Worm (Caenorhabditis elegans) whole organism, young adult: Measurements from ENCODE around the gene C18G1.8.

Source experiments
- B0261.1 ChIP-seq: sonication (generic microtip); optimal IDR thresholded peaks from 2 replicates; lab custom pipeline; 2016; ENCODE audit warnings: mild to moderate bottlenecking, missing genetic modification characterization, moderate library complexity, missing compliant biosample characterization
- C06A6.2 ChIP-seq: fragments of 200-800 bp; sonication (Bioruptor generic); conservative IDR thresholded peaks from 2 replicates; pipeline ENCODE4 v1.3.6; 2022; ENCODE audit warnings: missing genetic modification characterization, missing compliant biosample characterization
- D2030.7 ChIP-seq: fragments of 200-800 bp; sonication (Bioruptor generic); IDR thresholded peaks from 2 replicates; pipeline ENCODE4 v1.3.6; 2022; ENCODE audit warnings: missing genetic modification reagents, missing genetic modification characterization, missing compliant biosample characterization
- F37B4.10 ChIP-seq: fragments of 200-800 bp; sonication (Bioruptor generic); IDR thresholded peaks from 2 replicates; pipeline ENCODE4 v1.3.6; 2022; ENCODE audit warnings: missing genetic modification characterization, missing compliant biosample characterization
- F39B2.1 ChIP-seq: fragments of 200-800 bp; sonication (Bioruptor generic); IDR thresholded peaks from 2 replicates; pipeline ENCODE4 v1.3.6; 2022; ENCODE audit warnings: missing genetic modification reagents, missing genetic modification characterization, missing compliant biosample characterization
- T07F8.4 ChIP-seq: sonication (generic microtip); optimal IDR thresholded peaks from 2 replicates; lab custom pipeline; 2016; ENCODE audit warnings: mild to moderate bottlenecking, missing genetic modification characterization, moderate library complexity, missing compliant biosample characterization
- Y95B8A.8 ChIP-seq: fragments of 200-800 bp; sonication (Bioruptor generic); IDR thresholded peaks from 2 replicates; pipeline ENCODE4 v1.3.6; 2022; ENCODE audit warnings: missing genetic modification reagents, missing genetic modification characterization, missing compliant biosample characterization
- ZK185.1 ChIP-seq: sonication (generic microtip); optimal IDR thresholded peaks from 2 replicates; lab custom pipeline; 2016; ENCODE audit warnings: mild to moderate bottlenecking, missing genetic modification characterization, missing compliant biosample characterization; ENCODE audit not compliant: poor library complexity, severe bottlenecking
- aptf-3 ChIP-seq: fragments of 200-800 bp; sonication (Bioruptor generic); IDR thresholded peaks from 2 replicates; pipeline ENCODE4 v1.3.6; 2022; ENCODE audit warnings: missing genetic modification characterization, missing compliant biosample characterization
- athp-1 ChIP-seq: sonication (generic microtip); optimal IDR thresholded peaks from 2 replicates; lab custom pipeline; 2017; ENCODE audit warnings: mild to moderate bottlenecking, missing genetic modification characterization, missing compliant biosample characterization
- attf-3 ChIP-seq: fragments of 200-800 bp; sonication (Bioruptor generic); conservative IDR thresholded peaks from 2 replicates; pipeline ENCODE4 v1.3.6; 2022; ENCODE audit warnings: missing genetic modification reagents, missing genetic modification characterization, missing compliant biosample characterization
- attf-6 ChIP-seq: fragments of 200-800 bp; sonication (Bioruptor generic); IDR thresholded peaks from 2 replicates; pipeline ENCODE4 v1.3.6; 2022; ENCODE audit warnings: missing genetic modification reagents, missing genetic modification characterization, missing compliant biosample characterization
- bed-1 ChIP-seq: fragments of 200-800 bp; sonication (Bioruptor generic); IDR thresholded peaks from 2 replicates; pipeline ENCODE4 v1.3.6; 2022; ENCODE audit warnings: missing genetic modification reagents, missing genetic modification characterization, missing compliant biosample characterization
- bed-2 ChIP-seq: fragments of 200-800 bp; sonication (Bioruptor generic); IDR thresholded peaks from 2 replicates; pipeline ENCODE4 v1.3.6; 2022; ENCODE audit warnings: missing genetic modification reagents, missing genetic modification characterization, missing compliant biosample characterization
- cebp-2 ChIP-seq: fragments of 200-800 bp; sonication (Bioruptor generic); IDR thresholded peaks from 2 replicates; pipeline ENCODE4 v1.3.6; 2022; ENCODE audit warnings: missing genetic modification characterization, missing compliant biosample characterization
- ceh-91 ChIP-seq: fragments of 200-800 bp; sonication (Bioruptor generic); IDR thresholded peaks from 2 replicates; pipeline ENCODE4 v1.3.6; 2022; ENCODE audit warnings: missing genetic modification reagents, missing genetic modification characterization, missing compliant biosample characterization
- dox-1 ChIP-seq: fragments of 200-800 bp; sonication (Bioruptor generic); IDR thresholded peaks from 2 replicates; pipeline ENCODE4 v1.3.6; 2022; ENCODE audit warnings: missing genetic modification reagents, missing genetic modification characterization, missing compliant biosample characterization
- dpl-1 ChIP-seq: fragments of 150-350 bp; optimal IDR thresholded peaks from 2 replicates; lab custom pipeline; 2014; ENCODE audit warnings: missing biosample characterization, missing genetic modification reagents, missing genetic modification characterization
- egrh-3 ChIP-seq: fragments of 200-800 bp; sonication (Bioruptor generic); IDR thresholded peaks from 2 replicates; pipeline ENCODE4 v1.3.6; 2022; ENCODE audit warnings: missing genetic modification reagents, missing genetic modification characterization, missing compliant biosample characterization
- ets-4 ChIP-seq: fragments of 200-800 bp; sonication (Bioruptor generic); optimal IDR thresholded peaks from 2 replicates; lab custom pipeline; 2018; ENCODE audit warnings: mild to moderate bottlenecking, missing genetic modification characterization, missing compliant biosample characterization
- him-1 ChIP-seq: sonication (generic microtip); optimal IDR thresholded peaks from 2 replicates; lab custom pipeline; 2016; ENCODE audit warnings: missing genotype, missing genetic modification reagents, missing genetic modification characterization, missing compliant biosample characterization
- hlh-26 ChIP-seq: fragments of 200-800 bp; sonication (Bioruptor generic); conservative IDR thresholded peaks from 2 replicates; pipeline ENCODE4 v1.3.6; 2022; ENCODE audit warnings: missing genetic modification reagents, missing genetic modification characterization, missing compliant biosample characterization
- hmg-1.2 ChIP-seq: fragments of 200-800 bp; sonication (Bioruptor generic); IDR thresholded peaks from 2 replicates; pipeline ENCODE4 v1.3.6; 2022; ENCODE audit warnings: missing genetic modification reagents, missing genetic modification characterization, missing compliant biosample characterization
- hmg-20 ChIP-seq: fragments of 200-800 bp; sonication (Bioruptor generic); IDR thresholded peaks from 2 replicates; pipeline ENCODE4 v1.3.6; 2022; ENCODE audit warnings: missing genetic modification reagents, missing genetic modification characterization, missing compliant biosample characterization
- hsf-1 ChIP-seq: fragments of 200-800 bp; sonication (Bioruptor generic); IDR thresholded peaks from 2 replicates; pipeline ENCODE4 v1.3.6; 2022; ENCODE audit warnings: missing genetic modification reagents, missing genetic modification characterization, missing compliant biosample characterization
- let-607 ChIP-seq, 2 experiments: fragments of 200-800 bp in 1 of 2; sonication (Bioruptor generic) in 1 of 2; sonication (generic microtip) in 1 of 2; optimal IDR thresholded peaks; 2 replicates each; lab custom pipeline; 2016 to 2018; ENCODE audit warnings: mild to moderate bottlenecking in 2 of 2, missing compliant biosample characterization in 2 of 2, missing genetic modification characterization in 2 of 2, moderate library complexity in 2 of 2, missing genotype in 1 of 2
- lin-40 ChIP-seq: sonication (generic microtip); optimal IDR thresholded peaks from 2 replicates; lab custom pipeline; 2016; ENCODE audit warnings: missing genetic modification characterization, mild to moderate bottlenecking, missing compliant biosample characterization, missing genotype, missing genetic modification reagents
- lsy-27 ChIP-seq: sonication (generic microtip); optimal IDR thresholded peaks from 2 replicates; lab custom pipeline; 2017; ENCODE audit warnings: missing genetic modification characterization, mild to moderate bottlenecking, missing compliant biosample characterization, antibody characterized with exemption, missing genotype, borderline replicate concordance; ENCODE audit not compliant: insufficient read depth
- mel-28 ChIP-seq: sonication (generic microtip); optimal IDR thresholded peaks from 2 replicates; lab custom pipeline; 2016; ENCODE audit warnings: borderline replicate concordance, mild to moderate bottlenecking, missing genetic modification characterization, missing compliant biosample characterization
- mes-4 ChIP-seq: sonication (generic microtip); optimal IDR thresholded peaks from 2 replicates; lab custom pipeline; 2016; ENCODE audit warnings: missing genotype, missing genetic modification characterization, missing compliant biosample characterization
- mxl-1 ChIP-seq: sonication (generic microtip); optimal IDR thresholded peaks from 2 replicates; lab custom pipeline; 2016; ENCODE audit warnings: missing genetic modification characterization, missing compliant biosample characterization
- nfya-1 ChIP-seq: sonication (generic microtip); optimal IDR thresholded peaks from 2 replicates; lab custom pipeline; 2017; ENCODE audit warnings: antibody characterized with exemption, missing compliant biosample characterization, missing genetic modification characterization, borderline replicate concordance; ENCODE audit not compliant: insufficient read depth
- nfya-2 ChIP-seq: fragments of 200-800 bp; sonication (Bioruptor generic); IDR thresholded peaks from 2 replicates; pipeline ENCODE4 v1.3.6; 2022; ENCODE audit warnings: missing genetic modification reagents, missing genetic modification characterization, missing compliant biosample characterization
- nfyb-1 ChIP-seq: fragments of 200-800 bp; sonication (Bioruptor generic); IDR thresholded peaks from 2 replicates; pipeline ENCODE4 v1.3.6; 2022; ENCODE audit warnings: missing genetic modification reagents, missing genetic modification characterization, missing compliant biosample characterization
- nhr-27 ChIP-seq: fragments of 200-800 bp; sonication (Bioruptor generic); optimal IDR thresholded peaks from 2 replicates; lab custom pipeline; 2018; ENCODE audit warnings: mild to moderate bottlenecking, missing genetic modification characterization, moderate library complexity, missing compliant biosample characterization
- nhr-80 ChIP-seq: sonication (generic microtip); optimal IDR thresholded peaks from 2 replicates; lab custom pipeline; 2016; ENCODE audit warnings: missing genetic modification characterization, missing compliant biosample characterization
- pbrm-1 ChIP-seq: fragments of 200-800 bp; sonication (Bioruptor generic); IDR thresholded peaks from 2 replicates; pipeline ENCODE4 v1.3.6; 2022; ENCODE audit warnings: missing genetic modification reagents, missing genetic modification characterization, missing compliant biosample characterization
- rec-8 ChIP-seq, 2 experiments: sonication (generic microtip); optimal IDR thresholded peaks; 2 replicates each; lab custom pipeline; 2016; ENCODE audit warnings: mild to moderate bottlenecking in 2 of 2, missing genetic modification characterization in 2 of 2, missing genetic modification reagents in 2 of 2, missing genotype in 2 of 2, missing biosample characterization in 1 of 2, missing compliant biosample characterization in 1 of 2, moderate library complexity in 1 of 2
- sea-2 ChIP-seq: fragments of 200-800 bp; sonication (Bioruptor generic); IDR thresholded peaks from 2 replicates; pipeline ENCODE4 v1.3.6; 2022; ENCODE audit warnings: missing genetic modification characterization, missing compliant biosample characterization
- snpc-3.4 ChIP-seq: sonication (generic microtip); optimal IDR thresholded peaks from 2 replicates; lab custom pipeline; 2017; ENCODE audit warnings: missing genetic modification characterization, mild to moderate bottlenecking, missing compliant biosample characterization, antibody characterized with exemption, moderate library complexity, missing genotype, missing genetic modification reagents
- somi-1 ChIP-seq: fragments of 200-800 bp; sonication (Bioruptor generic); optimal IDR thresholded peaks from 2 replicates; lab custom pipeline; 2018; ENCODE audit warnings: mild to moderate bottlenecking, missing genetic modification characterization, missing compliant biosample characterization
- tbp1 ChIP-seq: fragments of 200-800 bp; sonication (Bioruptor generic); optimal IDR thresholded peaks from 2 replicates; lab custom pipeline; 2018; ENCODE audit warnings: mild to moderate bottlenecking, missing genetic modification characterization, missing compliant biosample characterization
- zfh-2 ChIP-seq: fragments of 200-800 bp; sonication (Bioruptor generic); conservative IDR thresholded peaks from 2 replicates; pipeline ENCODE4 v1.3.6; 2022; ENCODE audit warnings: missing genetic modification reagents, missing genetic modification characterization, missing compliant biosample characterization
- ztf-26 ChIP-seq: sonication (generic microtip); optimal IDR thresholded peaks from 2 replicates; lab custom pipeline; 2017; ENCODE audit warnings: missing genetic modification characterization, missing compliant biosample characterization
- ztf-28 ChIP-seq: fragments of 200-800 bp; sonication (Bioruptor generic); IDR thresholded peaks from 2 replicates; pipeline ENCODE4 v1.3.6; 2022; ENCODE audit warnings: missing genetic modification reagents, missing genetic modification characterization, missing compliant biosample characterization
- ztf-3 ChIP-seq: fragments of 200-800 bp; sonication (Bioruptor generic); optimal IDR thresholded peaks from 2 replicates; lab custom pipeline; 2018; ENCODE audit warnings: mild to moderate bottlenecking, missing genetic modification characterization, missing compliant biosample characterization
- ztf-6 ChIP-seq: fragments of 200-800 bp; sonication (Bioruptor generic); IDR thresholded peaks from 2 replicates; pipeline ENCODE4 v1.3.6; 2022; ENCODE audit warnings: missing genetic modification reagents, missing genetic modification characterization, missing compliant biosample characterization

The C18G1.8 gene

DNA sequence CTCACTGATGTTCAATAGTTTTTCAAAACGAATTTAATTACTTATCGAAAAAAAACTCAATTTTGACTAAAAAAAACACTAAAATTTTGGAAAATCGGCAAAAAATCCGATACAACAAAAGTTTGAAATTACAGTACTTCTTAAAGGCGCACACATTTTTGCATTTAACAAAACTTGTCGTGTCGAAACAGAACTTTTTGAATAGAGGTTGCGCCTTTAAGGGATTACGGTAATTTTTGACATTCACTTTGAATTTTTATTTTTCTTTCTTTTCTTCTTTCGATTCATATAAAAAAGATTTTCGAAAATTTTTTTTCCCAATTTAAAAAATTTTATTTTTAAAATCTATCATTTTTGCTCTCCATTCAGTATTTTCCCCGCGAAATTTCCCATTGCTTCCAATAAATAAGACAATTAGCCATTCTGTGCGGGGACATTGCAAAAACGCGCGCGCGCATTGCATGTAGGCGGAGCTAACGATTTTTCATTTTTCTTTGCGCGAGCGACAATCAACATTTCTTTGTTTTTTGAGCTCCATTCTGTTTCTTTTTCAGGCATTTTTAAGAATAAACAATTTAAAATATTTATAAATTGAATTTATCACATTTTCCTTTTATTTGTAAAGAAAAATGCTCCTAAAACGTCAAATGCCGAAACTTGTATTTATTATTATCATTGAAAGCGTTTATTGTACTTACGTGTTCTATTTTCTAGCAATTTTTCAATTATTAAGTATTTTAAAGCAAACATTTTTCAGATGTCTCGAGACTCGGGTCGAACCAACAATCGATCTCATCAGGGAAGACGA lies 35.0 kb downstream of the C18G1.8 start, which contains the start of gene F39G3.3 (continued):
- no peak for TF ChIP-seq F37B4.10 (GFP tag; lab: Robert Waterston, UW)
- TF ChIP-seq zfh-2: no peak
- no peak for TF ChIP-seq somi-1 (GFP tag; lab: Kevin White, UChicago)
- TF ChIP-seq lsy-27 (tag; lab: Kevin White, UChicago): no peak
- no peak for TF ChIP-seq ztf-6 (GFP tag; lab: Robert Waterston, UW)
- no peak for TF ChIP-seq cebp-2 (GFP tag; lab: Robert Waterston, UW)
- TF ChIP-seq hlh-26 (GFP tag; lab: Robert Waterston, UW): no peak
- TF ChIP-seq ztf-28 (GFP tag; lab: Robert Waterston, UW): no peak
- TF ChIP-seq bed-2: no peak
- TF ChIP-seq Y95B8A.8 (GFP tag; lab: Robert Waterston, UW): no peak
- TF ChIP-seq mes-4 (tag; lab: Kevin White, UChicago): no peak
- peak; percentile 56; the same call in 1 of the 2 replicates for TF ChIP-seq hsf-1 (GFP tag; lab: Robert Waterston, UW)
- TF ChIP-seq D2030.7 (GFP tag; lab: Robert Waterston, UW): peak; percentile 82
- no peak for TF ChIP-seq hmg-20 (GFP tag; lab: Robert Waterston, UW)
- no peak for TF ChIP-seq nfya-2
- peak; percentile 47 for TF ChIP-seq athp-1 (tag; lab: Kevin White, UChicago)
- peak; percentile 48 for TF ChIP-seq tbp1 (GFP tag; lab: Kevin White, UChicago)
- peak; percentile 53 for TF ChIP-seq hmg-1.2 (GFP tag; lab: Robert Waterston, UW)
- TF ChIP-seq nfya-1 (tag; lab: Kevin White, UChicago): no peak
- TF ChIP-seq ZK185.1: peak; percentile 73
- 0 out of 2 replicates have a peak, but pooled peaks have one; percentile 8 for TF ChIP-seq attf-6
- TF ChIP-seq mel-28: no peak
- peak; percentile 79 for TF ChIP-seq ceh-91
- TF ChIP-seq attf-3 (GFP tag; lab: Robert Waterston, UW): no peak
- TF ChIP-seq bed-1: no peak
- TF ChIP-seq aptf-3 (GFP tag; lab: Robert Waterston, UW): no peak
- TF ChIP-seq B0261.1: no peak
- no peak for TF ChIP-seq snpc-3.4
- TF ChIP-seq mxl-1 (tag; lab: Kevin White, UChicago): peak; percentile 41
- no peak for TF ChIP-seq sea-2 (GFP tag; lab: Robert Waterston, UW)
- peak; percentile 35 for TF ChIP-seq lin-40 (tag; lab: Kevin White, UChicago)
- no peak for TF ChIP-seq egrh-3 (GFP tag; lab: Robert Waterston, UW)
- TF ChIP-seq him-1 (tag; lab: Kevin White, UChicago): peak; percentile 71
- TF ChIP-seq ztf-26: no peak
- TF ChIP-seq nhr-27 (tag; lab: Kevin White, UChicago): no peak
- TF ChIP-seq pbrm-1 (GFP tag; lab: Robert Waterston, UW): peak; percentile 56; the same call in 1 of the 2 replicates
- TF ChIP-seq ets-4 (GFP tag; lab: Kevin White, UChicago): no peak
- peak; percentile 32 for TF ChIP-seq nhr-80 (tag; lab: Kevin White, UChicago)
- TF ChIP-seq ztf-3 (GFP tag; lab: Kevin White, UChicago): no peak
- TF ChIP-seq dpl-1 (GFP tag; lab: Kevin White, UChicago): peak; percentile 71
- no peak for TF ChIP-seq nfyb-1 (GFP tag; lab: Robert Waterston, UW)
- TF ChIP-seq dox-1 (GFP tag; lab: Robert Waterston, UW): peak; percentile 89
- TF ChIP-seq rec-8 (tag; optimal IDR thresholded peaks at IDR 0.05; lab: Kevin White, UChicago): no peak
- no peak for TF ChIP-seq C06A6.2 (GFP tag; lab: Robert Waterston, UW)
- 0 out of 2 replicates have a peak, but pooled peaks have one; percentile 17 for TF ChIP-seq F39B2.1
- TF ChIP-seq let-607 (tag; optimal IDR thresholded peaks at IDR 0.05; lab: Kevin White, UChicago): peak in 1 of 2 experiments; percentile 30
- TF ChIP-seq T07F8.4: no peak
